Fruit fly (Drosophila melanogaster): ENCODE data around the gene CG2150.

The CG2150 gene

DNA sequence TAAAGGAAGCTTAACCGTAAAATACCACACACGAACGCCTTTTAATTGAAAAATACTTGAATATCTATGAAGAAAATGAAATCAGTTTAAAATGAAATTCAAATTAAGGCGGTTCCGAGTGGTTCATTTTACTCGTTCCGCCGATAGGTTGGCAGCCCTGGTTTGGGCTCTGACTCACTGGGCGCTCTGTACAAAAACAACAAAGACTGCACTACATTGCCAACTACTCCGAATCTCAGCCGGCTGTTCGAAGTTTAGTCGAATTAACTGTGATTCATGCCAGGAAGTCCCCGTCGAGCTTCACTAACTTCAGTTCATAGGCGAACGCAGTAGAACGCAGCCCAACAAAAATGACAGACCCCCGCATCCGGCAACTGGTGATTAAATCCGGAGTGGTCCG is 21.3 kb downstream of the CG2150 start, which contains the start of gene Tbca (continued):
- TF ChIP-seq bab2 (GFP tag; optimal IDR thresholded peaks at IDR 0.05) (no peak), CG6683 (GFP tag; optimal IDR thresholded peaks at IDR 0.05) (no peak), bcd (GFP tag; optimal IDR thresholded peaks at IDR 0.05) (no peak), MBD-R2 (GFP tag; IDR thresholded peaks at IDR 0.05) (peak; percentile 64; the same call in 1 of the 2 replicates), kni (GFP tag; optimal IDR thresholded peaks at IDR 0.05) (no peak), CG8388 (GFP tag; optimal IDR thresholded peaks at IDR 0.05) (peak; percentile 48)

DNA sequence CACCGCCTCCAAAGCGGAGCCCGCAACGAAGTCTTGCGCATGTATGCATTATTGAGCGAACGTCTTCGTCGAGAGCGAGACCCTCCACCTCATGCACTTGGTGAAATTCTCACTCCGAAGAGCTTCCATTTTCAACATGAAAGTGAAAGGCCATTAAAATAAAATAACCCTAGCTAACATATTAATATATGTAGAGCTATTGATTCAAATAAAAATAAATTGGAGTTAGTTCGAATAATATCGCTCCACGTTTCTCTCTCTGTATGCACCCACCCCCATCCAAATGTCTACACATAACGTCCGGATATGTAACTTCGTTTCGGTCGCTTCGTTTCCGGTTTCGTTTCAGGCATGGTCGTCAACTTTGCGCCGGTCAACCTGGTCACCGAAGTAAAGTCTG is 23.3 kb downstream of the CG2150 start:
- TF ChIP-seq z (GFP tag; IDR thresholded peaks at IDR 0.05) (no peak), CG18476 (GFP tag; optimal IDR thresholded peaks at IDR 0.05) (no peak), Ets97D (GFP tag; optimal IDR thresholded peaks at IDR 0.05) (no peak), Drgx (GFP tag; IDR thresholded peaks at IDR 0.05) (peak; percentile 34; the same call in 1 of the 2 replicates), CG33213 (GFP tag; optimal IDR thresholded peaks at IDR 0.05) (no peak), E2f2 (GFP tag; IDR thresholded peaks at IDR 0.05) (no peak), CG32772 (GFP tag; IDR thresholded peaks at IDR 0.05) (peak; percentile 10; the same call in 1 of the 2 replicates), CG8089 (GFP tag; optimal IDR thresholded peaks at IDR 0.05) (no peak), CG17912 (GFP tag; optimal IDR thresholded peaks at IDR 0.05) (no peak), CG9727 (GFP tag; optimal IDR thresholded peaks at IDR 0.05) (no peak), CG7271 (tag; optimal IDR thresholded peaks at IDR 0.05) (no peak), Dip3 (GFP tag; optimal IDR thresholded peaks at IDR 0.05) (no peak), crp (GFP tag; optimal IDR thresholded peaks at IDR 0.05) (no peak), zfh1 (GFP tag; IDR thresholded peaks at IDR 0.05) (0 out of 3 replicates have a peak, but pooled peaks have one; percentile 13), CG2875 (GFP tag; optimal IDR thresholded peaks at IDR 0.05) (no peak), CG1832 (GFP tag; optimal IDR thresholded peaks at IDR 0.05) (no peak), hth (optimal IDR thresholded peaks at IDR 0.05) (no peak), pan (optimal IDR thresholded peaks at IDR 0.05) (no peak), pan (GFP tag; optimal IDR thresholded peaks at IDR 0.05 in 1 of 2, IDR thresholded peaks at IDR 0.05 in 1 of 2) (peak in 1 of 2 experiments; percentile 19), CG31388 (GFP tag; optimal IDR thresholded peaks at IDR 0.05) (no peak), Atf-2 (GFP tag; optimal IDR thresholded peaks at IDR 0.05) (no peak), Sry-β (GFP tag; optimal IDR thresholded peaks at IDR 0.05) (no peak), Ptx1 (GFP tag; IDR thresholded peaks at IDR 0.05) (0 out of 2 replicates have a peak, but pooled peaks have one; percentile 11), Dbx (GFP tag; IDR thresholded peaks at IDR 0.05) (no peak), bsh (GFP tag; optimal IDR thresholded peaks at IDR 0.05) (peak in 1 of 2 experiments; percentile 13), Med (GFP tag) (peak; percentile 37), CG3726 (GFP tag; IDR thresholded peaks at IDR 0.05) (no peak), Deaf1 (tag; optimal IDR thresholded peaks at IDR 0.05) (peak; percentile 21), en (GFP tag; optimal IDR thresholded peaks at IDR 0.05) (no peak), sens (GFP tag) (peak; percentile 6), E2f1 (GFP tag; IDR thresholded peaks at IDR 0.05) (no peak), vvl (GFP tag; IDR thresholded peaks at IDR 0.05) (peak; percentile 44; the same call in 1 of the 2 replicates), CG13894 (tag; optimal IDR thresholded peaks at IDR 0.05) (no peak), D19B (GFP tag; optimal IDR thresholded peaks at IDR 0.05) (no peak), Oli (tag; optimal IDR thresholded peaks at IDR 0.05) (no peak), row (GFP tag; IDR thresholded peaks at IDR 0.05) (peak; percentile 20; the same call in 1 of the 3 replicates)

Measured in whole organism, embryonic.